Worm (Caenorhabditis elegans) whole organism, young adult: Measurements from ENCODE around the gene ser-2.

Experiments used
- F37B4.10 ChIP-seq: fragments of 200-800 bp; sonication (Bioruptor generic); IDR thresholded peaks from 2 replicates; pipeline ENCODE4 v1.3.6; 2022; ENCODE audit warnings: missing genetic modification characterization, missing compliant biosample characterization
- K12H6.12 ChIP-seq: fragments of 200-800 bp; sonication (Bioruptor generic); optimal IDR thresholded peaks from 2 replicates; lab custom pipeline; 2018; ENCODE audit warnings: mild to moderate bottlenecking, missing genetic modification characterization, missing compliant biosample characterization
- ZK185.1 ChIP-seq: sonication (generic microtip); optimal IDR thresholded peaks from 2 replicates; lab custom pipeline; 2016; ENCODE audit warnings: mild to moderate bottlenecking, missing genetic modification characterization, missing compliant biosample characterization; ENCODE audit not compliant: poor library complexity, severe bottlenecking
- ama-1 ChIP-seq, 3 experiments: fragments of 150-350 bp in 1 of 3; sonication (generic microtip) in 2 of 3; optimal IDR thresholded peaks; 2 replicates each; lab custom pipeline; 2014 to 2018; ENCODE audit warnings: missing biosample characterization in 2 of 3, missing genetic modification characterization in 2 of 3, missing genetic modification reagents in 2 of 3
- bed-1 ChIP-seq: fragments of 200-800 bp; sonication (Bioruptor generic); IDR thresholded peaks from 2 replicates; pipeline ENCODE4 v1.3.6; 2022; ENCODE audit warnings: missing genetic modification reagents, missing genetic modification characterization, missing compliant biosample characterization
- ekl-4 ChIP-seq: fragments of 200-800 bp; sonication (Bioruptor generic); IDR thresholded peaks from 2 replicates; pipeline ENCODE4 v1.3.6; 2022; ENCODE audit warnings: missing genetic modification reagents, missing genetic modification characterization, missing compliant biosample characterization
- snpc-4 ChIP-seq, 5 experiments: fragments of 150-350 bp in 1 of 5; sonication (generic microtip) in 4 of 5; optimal IDR thresholded peaks; 2 replicates each; lab custom pipeline; 2014 to 2018; ENCODE audit warnings: missing genetic modification characterization in 5 of 5, missing biosample characterization in 3 of 5, antibody characterized with exemption in 2 of 5, mild to moderate bottlenecking in 2 of 5, missing compliant biosample characterization in 2 of 5, missing genotype in 2 of 5, moderate library complexity in 2 of 5, missing genetic modification reagents in 1 of 5
- unc-130 ChIP-seq: sonication (generic microtip); optimal IDR thresholded peaks from 2 replicates; lab custom pipeline; 2016; ENCODE audit warnings: missing genetic modification reagents, missing genetic modification characterization, missing compliant biosample characterization
- ztf-22 ChIP-seq: fragments of 200-800 bp; sonication (Bioruptor generic); optimal IDR thresholded peaks from 2 replicates; lab custom pipeline; 2018; ENCODE audit warnings: mild to moderate bottlenecking, missing genetic modification characterization, moderate library complexity, missing compliant biosample characterization

- TF ChIP-seq ekl-4 (GFP tag; lab: Robert Waterston, UW) (no peak), ztf-22 (GFP tag; lab: Kevin White, UChicago) (no peak), unc-130 (GFP tag; lab: Kevin White, UChicago) (no peak), K12H6.12 (tag; lab: Kevin White, UChicago) (no peak), bed-1 (GFP tag; lab: Robert Waterston, UW) (no peak), snpc-4 (GFP tag; optimal IDR thresholded peaks at IDR 0.05; lab: Kevin White, UChicago) (no peak), snpc-4 (tag; optimal IDR thresholded peaks at IDR 0.05; lab: Kevin White, UChicago) (no peak), ZK185.1 (tag; lab: Kevin White, UChicago) (no peak), F37B4.10 (GFP tag; lab: Robert Waterston, UW) (no peak), ama-1 (optimal IDR thresholded peaks at IDR 0.05; lab: Kevin White, UChicago) (no peak), ama-1 (GFP tag; optimal IDR thresholded peaks at IDR 0.05; lab: Kevin White, UChicago) (no peak)
Measured at ce11 chrX:15328343-15328742, 25.6 kb upstream of the ser-2 start.
